Worm (Caenorhabditis elegans) whole organism, L1 larva: ENCODE measurements around the gene F10E9.2.

ENCODE experiments used
- C34B4.2 ChIP-seq: sonication (generic microtip); optimal IDR thresholded peaks from 2 replicates; lab custom pipeline; 2017; ENCODE audit warnings: mild to moderate bottlenecking, missing genetic modification characterization, missing compliant biosample characterization
- ceh-82 ChIP-seq, 3 experiments: fragments of 150-350 bp in 1 of 3; sonication (generic microtip) in 2 of 3; optimal IDR thresholded peaks; 2 replicates each; lab custom pipeline; 2014 to 2017; ENCODE audit warnings: missing biosample characterization in 3 of 3, missing genetic modification characterization in 3 of 3

DNA sequence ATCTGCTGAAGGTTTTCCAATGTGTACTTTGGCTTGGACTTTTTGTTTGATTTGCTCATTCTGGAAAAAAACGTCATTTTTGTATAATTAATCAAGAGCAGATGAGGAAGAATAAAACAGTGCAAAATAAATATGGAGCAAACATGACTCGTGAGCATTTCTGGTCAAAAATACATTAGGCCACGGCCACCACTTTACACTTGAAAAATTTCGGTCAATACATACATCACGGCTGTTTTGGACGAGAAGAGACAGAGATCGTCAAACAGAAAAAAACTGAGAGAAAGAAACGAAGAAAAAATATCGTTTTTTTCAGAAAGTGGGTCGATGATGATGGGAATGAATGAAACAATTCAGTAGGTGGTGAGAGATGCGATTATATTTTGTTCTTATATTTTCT lies 44.2 kb upstream of the F10E9.2 start, which contains the start of the genes F09G8.7 and crn-7:
- TF ChIP-seq ceh-82 (tag; optimal IDR thresholded peaks at IDR 0.05; lab: Kevin White, UChicago) (peak in 1 of 3 experiments; percentile 31), C34B4.2 (tag; lab: Kevin White, UChicago) (no peak)
